Fruit fly (Drosophila melanogaster) whole organism, pupa: Measurements from ENCODE around the gene SdhD.

Experiments used
- CG8301 ChIP-seq: fragments of 200-800 bp; sonication (Bioruptor generic); optimal IDR thresholded peaks from 2 replicates; lab custom pipeline; 2018; ENCODE audit warnings: missing biosample characterization, mild to moderate bottlenecking, missing genetic modification characterization
- gl ChIP-seq: fragments of 200-800 bp; sonication (Bioruptor generic); optimal IDR thresholded peaks from 2 replicates; lab custom pipeline; 2018; ENCODE audit warnings: missing biosample characterization, mild to moderate bottlenecking, missing genetic modification characterization

DNA sequence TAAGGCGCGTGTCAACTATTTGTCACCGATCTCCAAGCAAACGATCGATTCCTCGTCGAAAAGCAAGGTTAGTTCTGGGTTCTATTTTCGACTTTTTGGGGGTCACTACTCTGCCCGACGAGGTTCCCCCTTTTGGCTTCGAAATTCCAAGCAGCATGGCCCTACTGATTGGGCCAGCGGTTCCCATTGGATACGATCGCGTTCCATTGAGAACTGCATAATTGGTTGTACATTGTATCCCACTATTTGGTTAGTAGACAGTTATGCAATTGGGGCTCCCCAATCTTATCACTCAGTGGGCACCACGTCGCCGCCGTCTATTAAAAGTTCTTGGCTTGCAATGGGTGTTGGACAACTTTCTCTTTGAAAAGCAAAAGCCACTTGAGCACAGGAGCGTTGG is 26.6 kb downstream of the SdhD start:
- TF ChIP-seq gl (no peak), CG8301 (tag; lab: Kevin White, UChicago) (no peak)
